Worm (Caenorhabditis elegans) whole organism, midembryonic: ENCODE data around the gene grl-31.

Source experiments
- T22C8.4 ChIP-seq: fragments of 200-800 bp; sonication (Bioruptor generic); IDR thresholded peaks from 2 replicates; pipeline ENCODE4 v1.3.6; 2022; ENCODE audit warnings: missing genetic modification characterization, missing compliant biosample characterization
- cog-1 ChIP-seq: sonication (generic microtip); optimal IDR thresholded peaks from 2 replicates; lab custom pipeline; 2016; ENCODE audit warnings: missing genetic modification characterization, missing compliant biosample characterization
- flt-1 ChIP-seq: fragments of 200-800 bp; sonication (Bioruptor generic); IDR thresholded peaks from 2 replicates; pipeline ENCODE4 v1.3.6; 2022; ENCODE audit warnings: missing genetic modification characterization, missing compliant biosample characterization
- klf-2 ChIP-seq: fragments of 200-800 bp; sonication (Bioruptor generic); conservative IDR thresholded peaks from 2 replicates; pipeline ENCODE4 v1.3.6; 2022; ENCODE audit warnings: missing genetic modification reagents, missing genetic modification characterization, missing compliant biosample characterization
- med-1 ChIP-seq: sonication (generic microtip); optimal IDR thresholded peaks from 2 replicates; lab custom pipeline; 2017; ENCODE audit warnings: missing genetic modification characterization, mild to moderate bottlenecking, missing compliant biosample characterization, antibody characterized with exemption, missing genetic modification reagents; ENCODE audit not compliant: insufficient read depth
- ref-1 ChIP-seq: fragments of 200-800 bp; sonication (Bioruptor generic); conservative IDR thresholded peaks from 2 replicates; pipeline ENCODE4 v1.3.6; 2022; ENCODE audit warnings: missing genetic modification reagents, missing genetic modification characterization, missing compliant biosample characterization
- tab-1 ChIP-seq: fragments of 200-800 bp; sonication (Bioruptor generic); IDR thresholded peaks from 2 replicates; pipeline ENCODE4 v1.3.6; 2022; ENCODE audit warnings: missing genetic modification characterization, missing compliant biosample characterization
- ztf-23 ChIP-seq: fragments of 200-800 bp; sonication (Bioruptor generic); IDR thresholded peaks from 2 replicates; pipeline ENCODE4 v1.3.6; 2022; ENCODE audit warnings: missing genetic modification reagents, missing genetic modification characterization, missing compliant biosample characterization
- ztf-29 ChIP-seq: fragments of 200-800 bp; sonication (Bioruptor generic); IDR thresholded peaks from 2 replicates; pipeline ENCODE4 v1.3.6; 2022; ENCODE audit warnings: missing genetic modification reagents, missing genetic modification characterization, missing compliant biosample characterization

Gene grl-31

DNA sequence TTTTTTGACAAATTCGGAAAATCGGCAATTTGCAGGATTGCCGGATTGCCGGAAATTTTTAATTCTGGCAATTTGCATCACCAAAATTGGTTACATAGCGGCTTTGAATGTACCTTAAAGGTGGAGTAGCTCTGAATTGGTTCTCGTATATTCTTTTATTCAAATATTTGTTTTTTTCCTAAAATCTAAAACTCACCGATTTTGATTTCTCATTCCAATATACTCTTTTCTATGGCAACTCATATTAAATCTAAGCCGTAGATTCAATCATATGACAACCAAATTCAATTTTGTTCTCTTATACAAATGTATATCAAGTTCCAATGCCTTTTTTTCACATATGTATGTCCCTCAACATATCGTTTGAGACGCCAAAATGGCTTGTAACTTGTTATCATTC is 8.0 kb downstream of the grl-31 start, which contains the start of gene sri-21:
TSS of gene sri-21 (plus strand) at position 301 of the 400 bp plus-strand sequence.
- no peak for TF ChIP-seq ref-1 (GFP tag; lab: Robert Waterston, UW)
- no peak for TF ChIP-seq flt-1 (GFP tag; lab: Robert Waterston, UW)
- TF ChIP-seq klf-2 (GFP tag; lab: Robert Waterston, UW), result no peak
- no peak for TF ChIP-seq med-1 (GFP tag; lab: Kevin White, UChicago)
- TF ChIP-seq ztf-29 (GFP tag; lab: Robert Waterston, UW), result no peak
- TF ChIP-seq cog-1 (tag; lab: Kevin White, UChicago), result no peak
- no peak for TF ChIP-seq tab-1 (GFP tag; lab: Robert Waterston, UW)
- TF ChIP-seq ztf-23, result no peak
- no peak for TF ChIP-seq T22C8.4

- TF ChIP-seq ref-1 (GFP tag; lab: Robert Waterston, UW), result no peak
Measured at ce11 chrV:3548798-3549197, 8.8 kb downstream of the grl-31 start, which contains the start of gene srw-130. Gene srw-130, minus strand, starts transcription at chrV:3548898.

- TF ChIP-seq ztf-29 (GFP tag; lab: Robert Waterston, UW) (no peak), ztf-23 (no peak), tab-1 (GFP tag; lab: Robert Waterston, UW) (no peak), T22C8.4 (no peak), klf-2 (GFP tag; lab: Robert Waterston, UW) (no peak), ref-1 (GFP tag; lab: Robert Waterston, UW) (no peak), med-1 (GFP tag; lab: Kevin White, UChicago) (no peak), flt-1 (GFP tag; lab: Robert Waterston, UW) (no peak), cog-1 (tag; lab: Kevin White, UChicago) (no peak)
Measured at ce11 chrV:3546517-3546916, 11.1 kb downstream of the grl-31 start, which contains the start of gene srbc-68. Gene srbc-68, minus strand, starts transcription at chrV:3546617.

ce11 chrV:3543344-3543743 is 14.2 kb downstream of the grl-31 start, which contains the start of gene nhr-222:
Gene nhr-222, minus strand, starts transcription at chrV:3543444.
- TF ChIP-seq klf-2 (GFP tag; lab: Robert Waterston, UW) (no peak), tab-1 (GFP tag; lab: Robert Waterston, UW) (no peak), ztf-23 (no peak), flt-1 (GFP tag; lab: Robert Waterston, UW) (no peak), ztf-29 (GFP tag; lab: Robert Waterston, UW) (no peak), T22C8.4 (no peak), cog-1 (tag; lab: Kevin White, UChicago) (no peak), med-1 (GFP tag; lab: Kevin White, UChicago) (no peak), ref-1 (GFP tag; lab: Robert Waterston, UW) (no peak)

DNA sequence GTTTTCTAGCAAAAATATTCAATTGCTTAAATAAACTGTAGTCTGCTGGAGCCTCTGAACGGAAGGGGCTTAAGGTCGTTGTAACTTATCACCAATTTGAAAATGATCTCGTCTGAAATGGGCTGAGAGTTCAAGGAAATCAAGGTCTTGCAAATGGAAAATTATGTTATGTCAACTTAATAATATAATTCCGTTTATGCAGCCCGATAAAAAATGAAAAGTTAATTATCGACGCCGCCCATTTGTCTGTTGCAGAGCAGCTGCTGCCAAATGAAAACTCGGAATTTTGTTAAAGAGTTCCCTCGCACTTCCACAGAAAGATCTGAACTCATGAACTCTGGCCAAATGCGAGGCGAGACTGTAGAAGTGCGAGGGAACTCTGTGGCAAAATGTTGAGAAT is 16.5 kb downstream of the grl-31 start, which contains the start of gene srbc-67:
TSS of gene srbc-67 (minus strand) at position 101 of the 400 bp plus-strand sequence.
- TF ChIP-seq med-1 (GFP tag; lab: Kevin White, UChicago), result no peak
- TF ChIP-seq T22C8.4, result no peak
- TF ChIP-seq ztf-29 (GFP tag; lab: Robert Waterston, UW), result no peak
- no peak for TF ChIP-seq ref-1 (GFP tag; lab: Robert Waterston, UW)

DNA sequence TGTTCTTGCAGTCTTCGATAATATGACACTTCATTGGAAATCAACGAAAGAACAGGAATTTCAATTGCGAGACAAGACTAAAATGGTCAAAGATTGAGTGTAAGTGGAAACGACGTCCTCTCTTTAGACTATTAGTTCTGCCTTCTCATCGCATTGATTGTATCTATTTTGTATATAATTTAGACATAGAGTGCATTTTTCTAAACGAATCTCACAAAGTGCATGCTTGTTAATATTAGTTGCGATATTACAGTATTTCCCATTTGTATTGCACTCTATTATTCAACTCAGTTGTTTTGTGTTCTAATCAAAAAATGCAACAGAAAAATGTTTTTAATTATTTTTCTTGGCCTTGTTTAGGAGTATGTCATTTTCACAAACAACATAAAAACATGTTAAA is 19.3 kb downstream of the grl-31 start, which contains the start of gene nhr-93:
TSS of gene nhr-93 (minus strand) at position 101 of the 400 bp plus-strand sequence.
- TF ChIP-seq T22C8.4, result no peak
- no peak for TF ChIP-seq cog-1 (tag; lab: Kevin White, UChicago)
- no peak for TF ChIP-seq ref-1 (GFP tag; lab: Robert Waterston, UW)
- TF ChIP-seq tab-1 (GFP tag; lab: Robert Waterston, UW), result no peak
- no peak for TF ChIP-seq ztf-29 (GFP tag; lab: Robert Waterston, UW)
- no peak for TF ChIP-seq ztf-23
- TF ChIP-seq med-1 (GFP tag; lab: Kevin White, UChicago), result no peak
- no peak for TF ChIP-seq klf-2 (GFP tag; lab: Robert Waterston, UW)
- TF ChIP-seq flt-1 (GFP tag; lab: Robert Waterston, UW), result no peak

- TF ChIP-seq med-1 (GFP tag; lab: Kevin White, UChicago), result no peak
- no peak for TF ChIP-seq ref-1 (GFP tag; lab: Robert Waterston, UW)
- TF ChIP-seq klf-2 (GFP tag; lab: Robert Waterston, UW), result no peak
- TF ChIP-seq flt-1 (GFP tag; lab: Robert Waterston, UW), result no peak
- no peak for TF ChIP-seq tab-1 (GFP tag; lab: Robert Waterston, UW)
- no peak for TF ChIP-seq ztf-29 (GFP tag; lab: Robert Waterston, UW)
- TF ChIP-seq cog-1 (tag; lab: Kevin White, UChicago), result no peak
- no peak for TF ChIP-seq ztf-23
- no peak for TF ChIP-seq T22C8.4
Measured at ce11 chrV:3535260-3535659, 22.3 kb downstream of the grl-31 start, which contains the start of gene nhr-221. Gene nhr-221, minus strand, starts transcription at chrV:3535360.

DNA sequence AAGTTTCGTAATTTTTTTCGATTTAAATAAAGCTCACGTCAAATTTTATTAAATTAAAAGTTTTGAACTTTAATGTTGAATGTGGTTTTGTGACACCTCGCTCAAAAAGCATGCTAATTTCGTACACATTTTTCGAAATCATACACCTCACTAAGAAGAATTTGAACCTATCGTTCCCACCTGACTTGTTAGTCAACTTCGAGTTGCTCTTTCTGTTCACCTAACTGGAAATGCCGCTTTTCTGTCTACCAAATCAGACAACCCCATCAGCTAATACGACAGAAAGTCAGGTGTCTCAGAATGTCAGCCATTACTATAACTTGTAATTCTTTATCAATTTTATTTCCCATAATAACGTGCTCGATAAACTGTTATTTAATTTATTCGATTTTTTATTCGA is 27.2 kb downstream of the grl-31 start, which contains the start of gene srbc-66:
TSS of gene srbc-66 (plus strand) at position 301 of the 400 bp plus-strand sequence.
- TF ChIP-seq med-1 (GFP tag; lab: Kevin White, UChicago), result no peak
- no peak for TF ChIP-seq tab-1 (GFP tag; lab: Robert Waterston, UW)
- no peak for TF ChIP-seq T22C8.4
- TF ChIP-seq ztf-29 (GFP tag; lab: Robert Waterston, UW), result no peak
- TF ChIP-seq ref-1 (GFP tag; lab: Robert Waterston, UW), result no peak
- TF ChIP-seq flt-1 (GFP tag; lab: Robert Waterston, UW), result no peak
- TF ChIP-seq ztf-23, result no peak
- no peak for TF ChIP-seq klf-2 (GFP tag; lab: Robert Waterston, UW)
- no peak for TF ChIP-seq cog-1 (tag; lab: Kevin White, UChicago)

DNA sequence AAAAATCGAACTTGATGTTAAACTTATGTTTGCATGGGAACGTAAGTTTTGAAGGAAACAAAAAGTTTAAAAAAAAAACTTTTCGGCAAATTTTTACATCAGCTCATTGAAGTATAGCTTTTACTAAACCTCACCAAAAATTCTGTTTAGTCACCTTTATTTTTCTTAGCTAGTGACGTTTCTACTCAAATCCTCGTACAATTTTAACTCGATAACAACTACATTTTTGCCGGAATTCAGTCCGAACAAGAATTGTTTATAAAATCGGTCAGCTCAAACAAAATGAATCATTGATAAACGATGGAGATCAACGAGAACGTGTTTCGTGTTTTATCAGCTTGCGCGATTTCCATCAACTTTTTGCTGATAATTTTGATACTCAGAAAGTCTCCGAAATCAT is 30.7 kb downstream of the grl-31 start, which contains the start of gene str-260:
TSS of gene str-260 (plus strand) at position 301 of the 400 bp plus-strand sequence.
- TF ChIP-seq ztf-29 (GFP tag; lab: Robert Waterston, UW) (no peak), flt-1 (GFP tag; lab: Robert Waterston, UW) (no peak), ref-1 (GFP tag; lab: Robert Waterston, UW) (no peak), med-1 (GFP tag; lab: Kevin White, UChicago) (no peak), ztf-23 (no peak), tab-1 (GFP tag; lab: Robert Waterston, UW) (no peak), klf-2 (GFP tag; lab: Robert Waterston, UW) (no peak), cog-1 (tag; lab: Kevin White, UChicago) (no peak), T22C8.4 (no peak)
